Worm (Caenorhabditis elegans) whole organism, young adult: ENCODE data around the gene unc-42.

Experiments used
- F52B5.7 ChIP-seq: sonication (generic microtip); optimal IDR thresholded peaks from 2 replicates; lab custom pipeline; 2016; ENCODE audit warnings: mild to moderate bottlenecking, missing genetic modification characterization, missing compliant biosample characterization
- ama-1 ChIP-seq, 3 experiments: fragments of 150-350 bp in 1 of 3; sonication (generic microtip) in 2 of 3; optimal IDR thresholded peaks; 2 replicates each; lab custom pipeline; 2014 to 2018; ENCODE audit warnings: missing biosample characterization in 2 of 3, missing genetic modification characterization in 2 of 3, missing genetic modification reagents in 2 of 3
- atf-7 ChIP-seq: sonication (generic microtip); optimal IDR thresholded peaks from 2 replicates; lab custom pipeline; 2017; ENCODE audit warnings: mild to moderate bottlenecking, missing genetic modification characterization, missing compliant biosample characterization
- athp-1 ChIP-seq: sonication (generic microtip); optimal IDR thresholded peaks from 2 replicates; lab custom pipeline; 2017; ENCODE audit warnings: mild to moderate bottlenecking, missing genetic modification characterization, missing compliant biosample characterization
- dpff-1 ChIP-seq: sonication (generic microtip); optimal IDR thresholded peaks from 2 replicates; lab custom pipeline; 2017; ENCODE audit warnings: mild to moderate bottlenecking, missing genetic modification characterization, missing compliant biosample characterization
- egl-44 ChIP-seq: fragments of 200-800 bp; sonication (Bioruptor generic); IDR thresholded peaks from 2 replicates; pipeline ENCODE4 v1.3.6; 2022; ENCODE audit warnings: missing genetic modification reagents, missing genetic modification characterization, missing compliant biosample characterization
- lsy-27 ChIP-seq: sonication (generic microtip); optimal IDR thresholded peaks from 2 replicates; lab custom pipeline; 2017; ENCODE audit warnings: missing genetic modification characterization, mild to moderate bottlenecking, missing compliant biosample characterization, antibody characterized with exemption, missing genotype, borderline replicate concordance; ENCODE audit not compliant: insufficient read depth
- mxl-1 ChIP-seq: sonication (generic microtip); optimal IDR thresholded peaks from 2 replicates; lab custom pipeline; 2016; ENCODE audit warnings: missing genetic modification characterization, missing compliant biosample characterization
- nfya-2 ChIP-seq: fragments of 200-800 bp; sonication (Bioruptor generic); IDR thresholded peaks from 2 replicates; pipeline ENCODE4 v1.3.6; 2022; ENCODE audit warnings: missing genetic modification reagents, missing genetic modification characterization, missing compliant biosample characterization
- nhr-80 ChIP-seq: sonication (generic microtip); optimal IDR thresholded peaks from 2 replicates; lab custom pipeline; 2016; ENCODE audit warnings: missing genetic modification characterization, missing compliant biosample characterization
- pbrm-1 ChIP-seq: fragments of 200-800 bp; sonication (Bioruptor generic); IDR thresholded peaks from 2 replicates; pipeline ENCODE4 v1.3.6; 2022; ENCODE audit warnings: missing genetic modification reagents, missing genetic modification characterization, missing compliant biosample characterization

ce11 chrV:9813527-9813926, 44.3 kb upstream of the unc-42 start, which contains the start of gene sru-30:
- TF ChIP-seq athp-1 (tag; lab: Kevin White, UChicago) = no peak
- no peak for TF ChIP-seq atf-7 (tag; lab: Kevin White, UChicago)
- no peak for TF ChIP-seq nhr-80
- TF ChIP-seq lsy-27 (tag; lab: Kevin White, UChicago) = no peak
- no peak for TF ChIP-seq nfya-2 (GFP tag; lab: Robert Waterston, UW)
- TF ChIP-seq F52B5.7 (tag; lab: Kevin White, UChicago) = no peak
- TF ChIP-seq ama-1 (optimal IDR thresholded peaks at IDR 0.05; lab: Kevin White, UChicago) = no peak
- TF ChIP-seq ama-1 (GFP tag; optimal IDR thresholded peaks at IDR 0.05; lab: Kevin White, UChicago) = no peak
- no peak for TF ChIP-seq egl-44 (GFP tag; lab: Robert Waterston, UW)
- TF ChIP-seq mxl-1 (tag; lab: Kevin White, UChicago) = no peak
- TF ChIP-seq pbrm-1 (GFP tag; lab: Robert Waterston, UW) = no peak
- no peak for TF ChIP-seq dpff-1
